Worm (Caenorhabditis elegans) whole organism, late embryonic: ENCODE measurements around the gene C49C3.7.

ENCODE experiments used
- T23F11.4 ChIP-seq: fragments of 200-800 bp; sonication (Bioruptor generic); optimal IDR thresholded peaks from 2 replicates; lab custom pipeline; 2018; ENCODE audit warnings: mild to moderate bottlenecking, missing genetic modification characterization, missing compliant biosample characterization
- elt-2 ChIP-seq: sonication (generic microtip); optimal IDR thresholded peaks from 2 replicates; lab custom pipeline; 2016; ENCODE audit warnings: missing genetic modification reagents, missing genetic modification characterization, missing compliant biosample characterization
- nhr-11 ChIP-seq: fragments of 150-350 bp; optimal IDR thresholded peaks from 2 replicates; lab custom pipeline; 2014; ENCODE audit warnings: missing biosample characterization, missing genetic modification characterization
- pag-3 ChIP-seq: sonication (generic microtip); optimal IDR thresholded peaks from 2 replicates; lab custom pipeline; 2016; ENCODE audit warnings: missing compliant biosample characterization, missing genetic modification characterization, borderline replicate concordance

ce11 chrIV:17371469-17371868 is 39.1 kb downstream of the C49C3.7 start, which contains the start of gene C30H6.5:
- TF ChIP-seq pag-3 (tag; lab: Kevin White, UChicago) (no peak), elt-2 (tag; lab: Kevin White, UChicago) (no peak), nhr-11 (tag; lab: Kevin White, UChicago) (no peak), T23F11.4 (GFP tag; lab: Kevin White, UChicago) (no peak)
